Worm (Caenorhabditis elegans): ENCODE results near the gene cpb-2.
A peak's percentile ranks its signal among the peaks of the same experiment; 100 is the strongest.

Gene cpb-2

ce11 chrII:6196875-6197274 is 4.3 kb downstream of the cpb-2 start, which contains the start of the genes rbmx-2 and C30B5.2:
Gene rbmx-2, minus strand, starts transcription at chrII:6196948.
Gene C30B5.2, plus strand, starts transcription at chrII:6197180.
- no peak for TF ChIP-seq ZK546.5 (tag; optimal IDR thresholded peaks at IDR 0.05)
- TF ChIP-seq ama-1 (optimal IDR thresholded peaks at IDR 0.05) = no peak
- peak; percentile 26 for TF ChIP-seq fos-1 (tag; optimal IDR thresholded peaks at IDR 0.05)
- no peak for TF ChIP-seq nhr-21 (tag; optimal IDR thresholded peaks at IDR 0.05)
- TF ChIP-seq unc-62 (GFP tag; optimal IDR thresholded peaks at IDR 0.05) = no peak
- TF ChIP-seq nhr-6 (tag; optimal IDR thresholded peaks at IDR 0.05) = no peak
- TF ChIP-seq ceh-16 (tag; optimal IDR thresholded peaks at IDR 0.05) = peak; percentile 2
- TF ChIP-seq lin-11 (tag; optimal IDR thresholded peaks at IDR 0.05) = peak; percentile 24
- no peak for TF ChIP-seq dmd-4 (tag; optimal IDR thresholded peaks at IDR 0.05)
- no peak for TF ChIP-seq ztf-4 (tag; optimal IDR thresholded peaks at IDR 0.05)
- TF ChIP-seq aly-2 (tag; optimal IDR thresholded peaks at IDR 0.05) = no peak
- peak; percentile 69 to 92 for TF ChIP-seq lsy-2 (tag; optimal IDR thresholded peaks at IDR 0.05)
- no peak for TF ChIP-seq nhr-12 (tag; optimal IDR thresholded peaks at IDR 0.05)
- no peak for TF ChIP-seq blmp-1 (tag; optimal IDR thresholded peaks at IDR 0.05; ENCODE audit: insufficient read depth)
- TF ChIP-seq ceh-82 (tag; optimal IDR thresholded peaks at IDR 0.05) = no peak
- TF ChIP-seq nhr-129 (tag; optimal IDR thresholded peaks at IDR 0.05) = peak; percentile 53
- TF ChIP-seq elt-3 (tag; optimal IDR thresholded peaks at IDR 0.05) = no peak
- TF ChIP-seq unc-39 (tag; optimal IDR thresholded peaks at IDR 0.05) = no peak
- TF ChIP-seq nhr-23 (tag; optimal IDR thresholded peaks at IDR 0.05) = no peak
- TF ChIP-seq nhr-25 (tag; optimal IDR thresholded peaks at IDR 0.05) = no peak
- no peak for TF ChIP-seq R02D3.7 (tag; optimal IDR thresholded peaks at IDR 0.05)
- TF ChIP-seq mab-5 (tag; optimal IDR thresholded peaks at IDR 0.05) = no peak
- peak; percentile 22 for TF ChIP-seq sma-3 (GFP tag; optimal IDR thresholded peaks at IDR 0.05)
- TF ChIP-seq nhr-77 (tag; optimal IDR thresholded peaks at IDR 0.05) = no peak
- TF ChIP-seq ztf-1 (GFP tag; conservative IDR thresholded peaks at IDR 0.05) = no peak
- no peak for TF ChIP-seq lin-39 (tag; optimal IDR thresholded peaks at IDR 0.05)
- no peak for TF ChIP-seq snpc-4 (tag; optimal IDR thresholded peaks at IDR 0.05)
- no peak for TF ChIP-seq egl-27 (tag; optimal IDR thresholded peaks at IDR 0.05)
- TF ChIP-seq alr-1 (tag; optimal IDR thresholded peaks at IDR 0.05) = no peak
- TF ChIP-seq sma-9 (GFP tag; optimal IDR thresholded peaks at IDR 0.05) = peak; percentile 55
- TF ChIP-seq sma-9 (tag; optimal IDR thresholded peaks at IDR 0.05) = no peak
- no peak for TF ChIP-seq elt-1 (tag; optimal IDR thresholded peaks at IDR 0.05)

- TF ChIP-seq R02D3.7 (tag; optimal IDR thresholded peaks at IDR 0.05) (no peak), lin-11 (tag; optimal IDR thresholded peaks at IDR 0.05) (no peak), nhr-12 (tag; optimal IDR thresholded peaks at IDR 0.05) (no peak), ztf-11 (tag; optimal IDR thresholded peaks at IDR 0.05) (no peak), snpc-4 (tag; optimal IDR thresholded peaks at IDR 0.05) (no peak), fos-1 (tag; optimal IDR thresholded peaks at IDR 0.05) (no peak), unc-55 (GFP tag; optimal IDR thresholded peaks at IDR 0.05) (no peak), dmd-4 (tag; optimal IDR thresholded peaks at IDR 0.05) (no peak), elt-1 (tag; optimal IDR thresholded peaks at IDR 0.05) (no peak), ztf-1 (GFP tag; conservative IDR thresholded peaks at IDR 0.05) (no peak), ztf-4 (tag; optimal IDR thresholded peaks at IDR 0.05) (no peak), sma-9 (GFP tag; optimal IDR thresholded peaks at IDR 0.05) (no peak), sma-9 (tag; optimal IDR thresholded peaks at IDR 0.05) (no peak), egl-27 (tag; optimal IDR thresholded peaks at IDR 0.05) (no peak), lin-39 (tag; optimal IDR thresholded peaks at IDR 0.05) (no peak), nhr-129 (tag; optimal IDR thresholded peaks at IDR 0.05) (no peak), nhr-23 (tag; optimal IDR thresholded peaks at IDR 0.05) (no peak), mbf-1 (tag; optimal IDR thresholded peaks at IDR 0.05) (no peak), sma-3 (GFP tag; optimal IDR thresholded peaks at IDR 0.05) (no peak), nhr-237 (tag; optimal IDR thresholded peaks at IDR 0.05) (no peak)
These were observed 5.9 kb downstream of the cpb-2 start, which contains the start of gene szy-4 for ce11 chrII:6198468-6198867. Gene szy-4, plus strand, starts transcription at chrII:6198696.

- TF ChIP-seq fos-1 (tag; optimal IDR thresholded peaks at IDR 0.05) = no peak
- TF ChIP-seq gmeb-1 (tag; optimal IDR thresholded peaks at IDR 0.05) = no peak
- TF ChIP-seq mbf-1 (tag; optimal IDR thresholded peaks at IDR 0.05) = no peak
- TF ChIP-seq unc-55 (GFP tag; optimal IDR thresholded peaks at IDR 0.05) = no peak
- TF ChIP-seq sma-3 (GFP tag; optimal IDR thresholded peaks at IDR 0.05) = no peak
- no peak for TF ChIP-seq nhr-23 (tag; optimal IDR thresholded peaks at IDR 0.05)
- TF ChIP-seq ZK546.5 (tag; optimal IDR thresholded peaks at IDR 0.05) = no peak
These were observed 6.4 kb downstream of the cpb-2 start for ce11 chrII:6199010-6199409.

ce11 chrII:6202910-6203309 is 10.3 kb downstream of the cpb-2 start, which contains the start of gene C30B5.17:
Gene C30B5.17, minus strand, starts transcription at chrII:6203010.
- TF ChIP-seq ztf-11 (tag; optimal IDR thresholded peaks at IDR 0.05) (no peak), mdl-1 (tag; optimal IDR thresholded peaks at IDR 0.05) (no peak), R02D3.7 (tag; optimal IDR thresholded peaks at IDR 0.05) (no peak), sma-9 (GFP tag; optimal IDR thresholded peaks at IDR 0.05) (no peak), sma-9 (tag; optimal IDR thresholded peaks at IDR 0.05) (no peak)
